Fruit fly (Drosophila melanogaster) whole organism, embryonic: ENCODE measurements around the gene CG15517.
A peak's percentile ranks its signal among the peaks of the same experiment; 100 is the strongest.

Experiments
- ATbp ChIP-seq: fragments of 200-800 bp; sonication (Bioruptor generic); optimal IDR thresholded peaks from 2 replicates; lab custom pipeline; 2017; ENCODE audit warnings: missing biosample characterization, mild to moderate bottlenecking, missing genetic modification characterization, missing genetic modification reagents
- Aef1 ChIP-seq: fragments of 200-800 bp; sonication (Bioruptor generic); IDR thresholded peaks from 3 replicates; pipeline ENCODE4 v1.3.6; 2022; ENCODE audit warnings: missing biosample characterization, missing genetic modification characterization
- Awh ChIP-seq: fragments of 200-800 bp; sonication (Bioruptor generic); IDR thresholded peaks from 2 replicates; pipeline ENCODE4, ENCODE4 v1.3.6; 2022; ENCODE audit warnings: missing biosample characterization, missing genetic modification characterization
- Bteb2 ChIP-seq: fragments of 200-800 bp; sonication (Bioruptor generic); optimal IDR thresholded peaks from 2 replicates; lab custom pipeline; 2016; ENCODE audit warnings: missing biosample characterization, missing genetic modification characterization
- CG10274 ChIP-seq: fragments of 200-800 bp; sonication (Bioruptor generic); optimal IDR thresholded peaks from 3 replicates; lab custom pipeline; 2017; ENCODE audit warnings: missing biosample characterization, mild to moderate bottlenecking, missing genetic modification characterization
- CG10654 ChIP-seq: fragments of 200-800 bp; sonication (Bioruptor generic); optimal IDR thresholded peaks from 2 replicates; lab custom pipeline; 2016; ENCODE audit warnings: missing biosample characterization, missing genetic modification characterization
- CG12219 ChIP-seq: fragments of 200-800 bp; sonication (Bioruptor generic); optimal IDR thresholded peaks from 3 replicates; lab custom pipeline; 2018; ENCODE audit warnings: missing biosample characterization, mild to moderate bottlenecking, missing genetic modification characterization
- CG13287 ChIP-seq: fragments of 200-800 bp; sonication (Bioruptor generic); IDR thresholded peaks from 2 replicates; pipeline ENCODE4 v1.3.6; 2022; ENCODE audit warnings: missing biosample characterization, missing genetic modification characterization; ENCODE audit not compliant: partially characterized antibody
- CG15269 ChIP-seq: fragments of 200-800 bp; sonication (Bioruptor generic); optimal IDR thresholded peaks from 2 replicates; lab custom pipeline; 2018; ENCODE audit warnings: missing biosample characterization, mild to moderate bottlenecking, missing genetic modification characterization, moderate library complexity
- CG15514 ChIP-seq: fragments of 200-800 bp; sonication (Bioruptor generic); optimal IDR thresholded peaks from 3 replicates; lab custom pipeline; 2017; ENCODE audit warnings: missing biosample characterization, missing genetic modification characterization, mild to moderate bottlenecking, moderate library complexity, missing genetic modification reagents
- CG16815 ChIP-seq: fragments of 200-800 bp; sonication (Bioruptor generic); optimal IDR thresholded peaks from 3 replicates; lab custom pipeline; 2017; ENCODE audit warnings: missing biosample characterization, mild to moderate bottlenecking, missing genetic modification characterization
- CG1832 ChIP-seq: fragments of 200-800 bp; sonication (Bioruptor generic); optimal IDR thresholded peaks from 2 replicates; lab custom pipeline; 2017; ENCODE audit warnings: missing biosample characterization, mild to moderate bottlenecking, missing genetic modification characterization, inconsistent platforms
- CG18599 ChIP-seq: fragments of 200-800 bp; sonication (Bioruptor generic); optimal IDR thresholded peaks from 3 replicates; lab custom pipeline; 2017; ENCODE audit warnings: missing biosample characterization, missing genetic modification characterization, mild to moderate bottlenecking, moderate library complexity, missing genetic modification reagents
- CG18619 ChIP-seq: fragments of 200-800 bp; sonication (Bioruptor generic); optimal IDR thresholded peaks from 3 replicates; lab custom pipeline; 2017; ENCODE audit warnings: missing biosample characterization, mild to moderate bottlenecking, missing genetic modification characterization
- CG2678 ChIP-seq: fragments of 200-800 bp; sonication (Bioruptor generic); optimal IDR thresholded peaks from 3 replicates; lab custom pipeline; 2019; ENCODE audit warnings: missing biosample characterization, mild to moderate bottlenecking, missing genetic modification characterization, moderate library complexity
- CG2889 ChIP-seq: fragments of 200-800 bp; sonication (Bioruptor generic); IDR thresholded peaks from 3 replicates; pipeline ENCODE4 v1.3.6; 2022; ENCODE audit warnings: missing biosample characterization, missing genetic modification characterization
- CG3065 ChIP-seq: fragments of 200-800 bp; sonication (Bioruptor generic); optimal IDR thresholded peaks from 2 replicates; lab custom pipeline; 2016; ENCODE audit warnings: missing biosample characterization, missing genetic modification characterization
- CG34422 ChIP-seq: fragments of 200-800 bp; sonication (Bioruptor generic); IDR thresholded peaks from 3 replicates; pipeline ENCODE4 v1.3.6; 2022; ENCODE audit warnings: missing biosample characterization, missing genetic modification characterization
- CG3995 ChIP-seq: fragments of 200-800 bp; sonication (Bioruptor generic); optimal IDR thresholded peaks from 3 replicates; lab custom pipeline; 2016; ENCODE audit warnings: missing biosample characterization, missing genetic modification characterization
- CG4328 ChIP-seq: fragments of 200-800 bp; sonication (Bioruptor generic); optimal IDR thresholded peaks from 3 replicates; lab custom pipeline; 2017; ENCODE audit warnings: missing biosample characterization, missing genetic modification reagents, missing genetic modification characterization
- CG4617 ChIP-seq: fragments of 200-800 bp; sonication (Bioruptor generic); optimal IDR thresholded peaks from 3 replicates; lab custom pipeline; 2016; ENCODE audit warnings: missing biosample characterization, missing genetic modification characterization, borderline replicate concordance
- CG7372 ChIP-seq: fragments of 200-800 bp; sonication (Bioruptor generic); IDR thresholded peaks from 2 replicates; pipeline ENCODE4 v1.3.6; 2022; ENCODE audit warnings: missing biosample characterization, missing genetic modification characterization
- CG9797 ChIP-seq: fragments of 200-800 bp; sonication (Bioruptor generic); optimal IDR thresholded peaks from 3 replicates; lab custom pipeline; 2018; ENCODE audit warnings: missing biosample characterization, mild to moderate bottlenecking, missing genetic modification characterization
- CHES-1-like ChIP-seq: fragments of 200-800 bp; sonication (Bioruptor generic); optimal IDR thresholded peaks from 2 replicates; lab custom pipeline; 2016; ENCODE audit warnings: missing biosample characterization, missing genetic modification characterization
- Dref ChIP-seq: fragments of 200-800 bp; sonication (Bioruptor generic); IDR thresholded peaks from 2 replicates; pipeline ENCODE4 v1.3.6; 2022; ENCODE audit warnings: missing biosample characterization, missing genetic modification characterization
- Ets97D ChIP-seq: fragments of 200-800 bp; sonication (Bioruptor generic); optimal IDR thresholded peaks from 3 replicates; lab custom pipeline; 2016; ENCODE audit warnings: missing biosample characterization, missing genetic modification characterization
- Fer2 ChIP-seq: fragments of 200-800 bp; sonication (Bioruptor generic); optimal IDR thresholded peaks from 2 replicates; lab custom pipeline; 2018; ENCODE audit warnings: missing biosample characterization, mild to moderate bottlenecking, missing genetic modification characterization, moderate library complexity
- Gug ChIP-seq: fragments of 200-800 bp; sonication (Bioruptor generic); IDR thresholded peaks from 4 replicates; pipeline ENCODE4 v1.3.6; 2022; ENCODE audit warnings: missing biosample characterization, missing genetic modification characterization
- Hey ChIP-seq: fragments of 200-800 bp; sonication (Bioruptor generic); optimal IDR thresholded peaks from 3 replicates; lab custom pipeline; 2018; ENCODE audit warnings: missing biosample characterization, mild to moderate bottlenecking, missing genetic modification characterization
- HmgD ChIP-seq: fragments of 200-800 bp; sonication (Bioruptor generic); optimal IDR thresholded peaks from 3 replicates; lab custom pipeline; 2016; ENCODE audit warnings: missing biosample characterization, missing genetic modification characterization
- Hsf ChIP-seq: fragments of 200-800 bp; sonication (Bioruptor generic); optimal IDR thresholded peaks from 3 replicates; lab custom pipeline; 2016; ENCODE audit warnings: missing biosample characterization, missing genetic modification characterization
- Oli ChIP-seq: fragments of 200-800 bp; sonication (Bioruptor generic); optimal IDR thresholded peaks from 2 replicates; lab custom pipeline; 2018; ENCODE audit warnings: missing biosample characterization, mild to moderate bottlenecking, missing genetic modification characterization, moderate library complexity
- Rx ChIP-seq: fragments of 200-800 bp; sonication (Bioruptor generic); IDR thresholded peaks from 2 replicates; pipeline ENCODE4 v1.3.6; 2022; ENCODE audit warnings: missing biosample characterization, missing genetic modification characterization
- Ssrp ChIP-seq: fragments of 200-800 bp; sonication (Bioruptor generic); optimal IDR thresholded peaks from 2 replicates; lab custom pipeline; 2018; ENCODE audit warnings: missing biosample characterization, mild to moderate bottlenecking, missing genetic modification characterization, moderate library complexity
- Tbp ChIP-seq: fragments of >200 bp; optimal IDR thresholded peaks from 2 replicates; lab custom pipeline; 2018; ENCODE audit warnings: missing biosample characterization, missing genetic modification characterization
- chif ChIP-seq, 2 experiments: fragments of 200-800 bp; sonication (Bioruptor generic); optimal IDR thresholded peaks; 3 replicates each; lab custom pipeline; 2016; ENCODE audit warnings: missing biosample characterization in 2 of 2, missing genetic modification characterization in 2 of 2
- crc ChIP-seq: fragments of 200-800 bp; sonication (Bioruptor generic); optimal IDR thresholded peaks from 2 replicates; lab custom pipeline; 2016; ENCODE audit warnings: missing biosample characterization, missing genetic modification characterization
- gro ChIP-seq: fragments of 200-800 bp; sonication (Bioruptor generic); optimal IDR thresholded peaks from 2 replicates; lab custom pipeline; 2016; ENCODE audit warnings: missing biosample characterization, missing genetic modification characterization
- gt ChIP-seq: fragments of 200-800 bp; sonication (Bioruptor generic); IDR thresholded peaks from 2 replicates; pipeline ENCODE4 v1.3.6; 2022; ENCODE audit warnings: missing biosample characterization, missing genetic modification characterization
- lmd ChIP-seq: fragments of 200-800 bp; sonication (Bioruptor generic); IDR thresholded peaks from 2 replicates; pipeline ENCODE4 v1.3.6; 2022; ENCODE audit warnings: missing biosample characterization, missing genetic modification characterization
- nmo ChIP-seq: fragments of 200-800 bp; sonication (Bioruptor generic); optimal IDR thresholded peaks from 2 replicates; lab custom pipeline; 2018; ENCODE audit warnings: missing biosample characterization, mild to moderate bottlenecking, missing genetic modification characterization, moderate library complexity
- pan ChIP-seq, 4 experiments: fragments of >200 bp in 3 of 4; fragments of 200-800 bp in 1 of 4; sonication (Bioruptor generic) in 1 of 4; optimal IDR thresholded peaks in 3 of 4; IDR thresholded peaks in 1 of 4; 2 replicates each; pipeline versions ENCODE4 v1.3.6 to Lab custom; 2017 to 2022; ENCODE audit warnings: missing biosample characterization in 2 of 4, missing genetic modification characterization in 2 of 4, mixed read lengths in 1 of 4
- pnt ChIP-seq: fragments of 200-800 bp; sonication (Bioruptor generic); optimal IDR thresholded peaks from 3 replicates; lab custom pipeline; 2016; ENCODE audit warnings: missing biosample characterization, missing genetic modification characterization
- pum ChIP-seq: fragments of 200-800 bp; sonication (Bioruptor generic); optimal IDR thresholded peaks from 2 replicates; lab custom pipeline; 2016; ENCODE audit warnings: missing biosample characterization, missing genetic modification characterization
- scrt ChIP-seq: fragments of 200-800 bp; sonication (Bioruptor generic); optimal IDR thresholded peaks from 2 replicates; lab custom pipeline; 2018; ENCODE audit warnings: missing biosample characterization, mild to moderate bottlenecking, missing genetic modification characterization, moderate library complexity
- ssp ChIP-seq: fragments of 200-800 bp; sonication (Bioruptor generic); IDR thresholded peaks from 2 replicates; pipeline ENCODE4 v1.3.6; 2022; ENCODE audit warnings: missing biosample characterization, missing genetic modification characterization
- stc ChIP-seq: fragments of 200-800 bp; sonication (Bioruptor generic); IDR thresholded peaks from 2 replicates; pipeline ENCODE4 v1.3.6; 2022; ENCODE audit warnings: missing biosample characterization, missing genetic modification characterization
- trh ChIP-seq: fragments of 200-800 bp; sonication (Bioruptor generic); optimal IDR thresholded peaks from 2 replicates; lab custom pipeline; 2016; ENCODE audit warnings: missing biosample characterization, missing genetic modification characterization
- unpg ChIP-seq: fragments of 200-800 bp; sonication (Bioruptor generic); optimal IDR thresholded peaks from 3 replicates; lab custom pipeline; 2018; ENCODE audit warnings: missing biosample characterization, mild to moderate bottlenecking, missing genetic modification characterization, moderate library complexity
- zfh1 ChIP-seq: fragments of 200-800 bp; sonication (Bioruptor generic); IDR thresholded peaks from 3 replicates; pipeline ENCODE4 v1.3.6; 2022; ENCODE audit warnings: missing biosample characterization, missing genetic modification characterization

The CG15517 gene

DNA sequence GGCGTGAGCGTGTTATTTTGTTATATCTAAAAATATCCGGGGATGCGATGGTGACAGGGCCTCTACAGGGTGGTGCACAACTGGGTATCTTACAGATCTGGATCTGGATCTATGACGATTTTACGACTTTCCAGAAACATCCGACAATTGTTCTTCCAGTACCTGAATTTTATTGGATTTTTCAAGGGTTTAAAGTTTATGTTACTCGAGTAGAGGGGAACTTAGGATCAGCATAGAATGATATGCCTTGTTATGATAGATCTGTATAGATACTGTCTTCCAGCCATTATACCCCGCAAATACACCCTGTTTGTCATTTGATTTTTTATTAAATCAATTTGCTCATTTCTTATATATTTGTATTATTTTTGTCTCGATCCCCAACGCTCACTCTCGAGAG, 9.2 kb downstream of the CG15517 start (continued):
- TF ChIP-seq CG15269 (peak; percentile 80), CG9797 (no peak), Dref (GFP tag; lab: Robert Waterston, UW) (no peak), Aef1 (GFP tag; lab: Robert Waterston, UW) (peak; percentile 61), CG1832 (no peak), Bteb2 (GFP tag; lab: Kevin White, UChicago) (peak; percentile 52), trh (GFP tag; lab: Kevin White, UChicago) (no peak), nmo (GFP tag; lab: Kevin White, UChicago) (peak; percentile 62), CG18619 (GFP tag; lab: Kevin White, UChicago) (peak; percentile 55), Gug (peak; percentile 12; the same call in 2 of the 4 replicates), CG12219 (peak; percentile 35), Oli (peak; percentile 73), CG2678 (tag; lab: Kevin White, UChicago) (peak; percentile 84), gt (GFP tag; lab: Robert Waterston, UW) (no peak), CG13287 (GFP tag; lab: Robert Waterston, UW) (no peak), CG4617 (GFP tag; lab: Kevin White, UChicago) (no peak), stc (GFP tag; lab: Robert Waterston, UW) (peak; percentile 36; the same call in 1 of the 2 replicates), gro (GFP tag; lab: Kevin White, UChicago) (peak; percentile 38), CG3065 (GFP tag; lab: Kevin White, UChicago) (no peak), ATbp (GFP tag; lab: Kevin White, UChicago) (peak; percentile 56), Awh (GFP tag; lab: Robert Waterston, UW) (0 out of 2 replicates have a peak, but pooled peaks have one; percentile 33), CG2889 (GFP tag; lab: Robert Waterston, UW) (0 out of 3 replicates have a peak, but pooled peaks have one; percentile 40), ssp (GFP tag; lab: Robert Waterston, UW) (peak; percentile 57), zfh1 (GFP tag; lab: Robert Waterston, UW) (peak; percentile 35; the same call in 1 of the 3 replicates), HmgD (GFP tag; lab: Kevin White, UChicago) (no peak), Fer2 (peak; percentile 35), CG15514 (GFP tag; lab: Kevin White, UChicago) (peak; percentile 23), pnt (GFP tag; lab: Kevin White, UChicago) (peak; percentile 32), CG3995 (GFP tag; lab: Kevin White, UChicago) (peak; percentile 16), pum (GFP tag; lab: Kevin White, UChicago) (peak; percentile 34), CG18599 (GFP tag; lab: Kevin White, UChicago) (peak; percentile 62), lmd (GFP tag; lab: Robert Waterston, UW) (peak; percentile 81), CHES-1-like (GFP tag; lab: Kevin White, UChicago) (no peak), CG10654 (GFP tag; lab: Kevin White, UChicago) (peak; percentile 25), pan (optimal IDR thresholded peaks at IDR 0.05; lab: Kevin White, UChicago) (no peak), pan (GFP tag; optimal IDR thresholded peaks at IDR 0.05 in 1 of 2, IDR thresholded peaks at IDR 0.05 in 1 of 2) (peak in 1 of 2 experiments; percentile 57), Ets97D (no peak), CG16815 (GFP tag; lab: Kevin White, UChicago) (no peak), Hey (tag; lab: Kevin White, UChicago) (no peak), CG7372 (GFP tag; lab: Robert Waterston, UW) (peak; percentile 52; the same call in 1 of the 2 replicates), CG10274 (GFP tag; lab: Kevin White, UChicago) (peak; percentile 40), crc (peak; percentile 39), chif (GFP tag; optimal IDR thresholded peaks at IDR 0.05; lab: Kevin White, UChicago) (peak in 1 of 2 experiments; percentile 9), Ssrp (tag; lab: Kevin White, UChicago) (peak; percentile 36), unpg (GFP tag; lab: Kevin White, UChicago) (peak; percentile 69), CG34422 (GFP tag; lab: Robert Waterston, UW) (peak; percentile 61; the same call in 2 of the 3 replicates), Tbp (GFP tag; lab: Kevin White, UChicago) (no peak), Rx (GFP tag; lab: Robert Waterston, UW) (no peak), scrt (GFP tag; lab: Kevin White, UChicago) (peak; percentile 49), Hsf (GFP tag; lab: Kevin White, UChicago) (peak; percentile 40), CG4328 (GFP tag; lab: Kevin White, UChicago) (peak; percentile 8)
